Fruit fly (Drosophila melanogaster) whole organism, pupa: ENCODE data around the gene HLH3B.
A peak's percentile ranks its signal among the peaks of the same experiment; 100 is the strongest.

Source experiments
- CG10348 ChIP-seq: fragments of 200-800 bp; sonication (Bioruptor generic); IDR thresholded peaks from 2 replicates; pipeline ENCODE4 v1.3.6; 2022; ENCODE audit warnings: missing biosample characterization, missing genetic modification characterization
- CG12605 ChIP-seq: fragments of 200-800 bp; sonication (Bioruptor generic); IDR thresholded peaks from 2 replicates; pipeline ENCODE4 v1.3.6; 2022; ENCODE audit warnings: missing biosample characterization, missing genetic modification characterization
- CG13204 ChIP-seq: fragments of 200-800 bp; sonication (Bioruptor generic); optimal IDR thresholded peaks from 2 replicates; lab custom pipeline; 2018; ENCODE audit warnings: missing biosample characterization, mild to moderate bottlenecking, missing genetic modification characterization, moderate library complexity
- CG14655 ChIP-seq: fragments of 200-800 bp; sonication (Bioruptor generic); optimal IDR thresholded peaks from 3 replicates; lab custom pipeline; 2017; ENCODE audit warnings: mild to moderate bottlenecking, missing biosample characterization, missing genetic modification reagents, missing genetic modification characterization
- CG15710 ChIP-seq: fragments of 200-800 bp; sonication (Bioruptor generic); optimal IDR thresholded peaks from 2 replicates; lab custom pipeline; 2018; ENCODE audit warnings: missing biosample characterization, mild to moderate bottlenecking, missing genetic modification characterization, moderate library complexity
- CG17806 ChIP-seq: fragments of 200-800 bp; sonication (Bioruptor generic); optimal IDR thresholded peaks from 2 replicates; lab custom pipeline; 2018; ENCODE audit warnings: missing biosample characterization, mild to moderate bottlenecking, missing genetic modification characterization, moderate library complexity
- CG32121 ChIP-seq: fragments of 200-800 bp; sonication (Bioruptor generic); IDR thresholded peaks from 2 replicates; pipeline ENCODE4 v1.3.6; 2022; ENCODE audit warnings: missing biosample characterization, missing genetic modification characterization
- CG34367 ChIP-seq: fragments of 200-800 bp; sonication (Bioruptor generic); optimal IDR thresholded peaks from 2 replicates; lab custom pipeline; 2018; ENCODE audit warnings: missing biosample characterization, mild to moderate bottlenecking, missing genetic modification characterization
- CG4496 ChIP-seq: fragments of 200-800 bp; sonication (Bioruptor generic); IDR thresholded peaks from 3 replicates; pipeline ENCODE4 v1.3.6; 2022; ENCODE audit warnings: missing biosample characterization, missing genetic modification characterization
- CG8159 ChIP-seq: fragments of 200-800 bp; sonication (Bioruptor generic); optimal IDR thresholded peaks from 3 replicates; lab custom pipeline; 2018; ENCODE audit warnings: missing biosample characterization, mild to moderate bottlenecking, missing genetic modification characterization, moderate library complexity
- CG8301 ChIP-seq: fragments of 200-800 bp; sonication (Bioruptor generic); optimal IDR thresholded peaks from 2 replicates; lab custom pipeline; 2018; ENCODE audit warnings: missing biosample characterization, mild to moderate bottlenecking, missing genetic modification characterization
- CG9948 ChIP-seq: fragments of 200-800 bp; sonication (Bioruptor generic); optimal IDR thresholded peaks from 2 replicates; lab custom pipeline; 2018; ENCODE audit warnings: missing biosample characterization, mild to moderate bottlenecking, missing genetic modification characterization, moderate library complexity
- D1 ChIP-seq: fragments of 200-800 bp; sonication (Bioruptor generic); optimal IDR thresholded peaks from 2 replicates; lab custom pipeline; 2018; ENCODE audit warnings: missing biosample characterization, mild to moderate bottlenecking, missing genetic modification characterization, moderate library complexity
- EcR ChIP-seq: fragments of 200-800 bp; sonication (Bioruptor generic); optimal IDR thresholded peaks from 3 replicates; lab custom pipeline; 2019; ENCODE audit warnings: missing biosample characterization, missing genetic modification characterization, mild to moderate bottlenecking, moderate library complexity, missing genetic modification reagents
- Ets98B ChIP-seq: fragments of 200-800 bp; sonication (Bioruptor generic); IDR thresholded peaks from 2 replicates; pipeline ENCODE4 v1.3.6; 2022; ENCODE audit warnings: missing biosample characterization, missing genetic modification characterization
- Pif1A ChIP-seq: fragments of 200-800 bp; sonication (Bioruptor generic); optimal IDR thresholded peaks from 3 replicates; lab custom pipeline; 2016; ENCODE audit warnings: missing biosample characterization, missing genetic modification characterization
- Pif1B ChIP-seq: fragments of 200-800 bp; sonication (Bioruptor generic); optimal IDR thresholded peaks from 3 replicates; lab custom pipeline; 2016; ENCODE audit warnings: missing biosample characterization, missing genetic modification characterization
- Snoo ChIP-seq: fragments of 200-800 bp; sonication (Bioruptor generic); optimal IDR thresholded peaks from 3 replicates; lab custom pipeline; 2017; ENCODE audit warnings: missing biosample characterization, mild to moderate bottlenecking, missing genetic modification characterization, inconsistent platforms
- fd96Ca ChIP-seq: fragments of 200-800 bp; sonication (Bioruptor generic); IDR thresholded peaks from 3 replicates; pipeline ENCODE4 v1.3.6; 2022; ENCODE audit warnings: missing biosample characterization, missing genetic modification characterization
- gl ChIP-seq: fragments of 200-800 bp; sonication (Bioruptor generic); optimal IDR thresholded peaks from 2 replicates; lab custom pipeline; 2018; ENCODE audit warnings: missing biosample characterization, mild to moderate bottlenecking, missing genetic modification characterization
- rn ChIP-seq: fragments of 200-800 bp; sonication (Bioruptor generic); IDR thresholded peaks from 2 replicates; pipeline ENCODE4 v1.3.6; 2022; ENCODE audit warnings: missing biosample characterization, missing genetic modification characterization

HLH3B gene

dm6 chrX:2681601-2682000 lies at the start of gene HLH3B:
TSS of gene HLH3B (minus strand) at chrX:2681723.
- no peak for TF ChIP-seq gl (tag; lab: Kevin White, UChicago)
- TF ChIP-seq D1 (tag; lab: Kevin White, UChicago): no peak
- TF ChIP-seq CG32121: no peak
- no peak for TF ChIP-seq CG13204 (GFP tag; lab: Kevin White, UChicago)
- TF ChIP-seq EcR (GFP tag; lab: Kevin White, UChicago): no peak
- no peak for TF ChIP-seq fd96Ca (GFP tag; lab: Robert Waterston, UW)
- no peak for TF ChIP-seq CG10348 (GFP tag; lab: Robert Waterston, UW)
- no peak for TF ChIP-seq CG17806
- no peak for TF ChIP-seq Pif1A
- no peak for TF ChIP-seq CG14655 (GFP tag; lab: Kevin White, UChicago)
- no peak for TF ChIP-seq CG8301 (tag; lab: Kevin White, UChicago)
- no peak for TF ChIP-seq rn (GFP tag; lab: Robert Waterston, UW)
- TF ChIP-seq CG9948 (tag; lab: Kevin White, UChicago): no peak
- no peak for TF ChIP-seq CG12605 (GFP tag; lab: Robert Waterston, UW)
- TF ChIP-seq Pif1B (GFP tag; lab: Kevin White, UChicago): no peak
- TF ChIP-seq CG8159 (tag; lab: Kevin White, UChicago): no peak
- no peak for TF ChIP-seq CG4496 (GFP tag; lab: Robert Waterston, UW)

dm6 chrX:2727506-2727905 lies 46.0 kb upstream of the HLH3B start, which contains the start of gene dwg:
TSS of gene dwg (plus strand) at chrX:2727698.
- TF ChIP-seq CG12605 (GFP tag; lab: Robert Waterston, UW): no peak
- TF ChIP-seq EcR (GFP tag; lab: Kevin White, UChicago): no peak
- no peak for TF ChIP-seq D1 (tag; lab: Kevin White, UChicago)
- no peak for TF ChIP-seq CG34367
- no peak for TF ChIP-seq CG32121
- TF ChIP-seq Pif1B (GFP tag; lab: Kevin White, UChicago): no peak
- no peak for TF ChIP-seq CG8301 (tag; lab: Kevin White, UChicago)
- TF ChIP-seq CG13204 (GFP tag; lab: Kevin White, UChicago): no peak
- TF ChIP-seq CG14655 (GFP tag; lab: Kevin White, UChicago): no peak
- TF ChIP-seq Pif1A: no peak
- TF ChIP-seq CG17806: no peak
- TF ChIP-seq Ets98B: no peak
- TF ChIP-seq rn (GFP tag; lab: Robert Waterston, UW): no peak
- TF ChIP-seq fd96Ca (GFP tag; lab: Robert Waterston, UW): no peak
- TF ChIP-seq CG4496 (GFP tag; lab: Robert Waterston, UW): no peak
- TF ChIP-seq CG8159 (tag; lab: Kevin White, UChicago): no peak
- TF ChIP-seq CG10348 (GFP tag; lab: Robert Waterston, UW): no peak
- TF ChIP-seq, all 21 proteins: peak for 0

- TF ChIP-seq CG12605 (GFP tag; lab: Robert Waterston, UW): no peak
- no peak for TF ChIP-seq rn (GFP tag; lab: Robert Waterston, UW)
- TF ChIP-seq CG14655 (GFP tag; lab: Kevin White, UChicago): no peak
- TF ChIP-seq fd96Ca (GFP tag; lab: Robert Waterston, UW): no peak
- no peak for TF ChIP-seq CG10348 (GFP tag; lab: Robert Waterston, UW)
- TF ChIP-seq Ets98B: no peak
- TF ChIP-seq CG9948 (tag; lab: Kevin White, UChicago): no peak
- no peak for TF ChIP-seq CG4496 (GFP tag; lab: Robert Waterston, UW)
- TF ChIP-seq gl (tag; lab: Kevin White, UChicago): no peak
- no peak for TF ChIP-seq Snoo
- no peak for TF ChIP-seq CG32121
These were observed 44.9 kb upstream of the HLH3B start, which contains the start of gene vilya for dm6 chrX:2726420-2726819. TSS of gene vilya (plus strand) at chrX:2726678.

dm6 chrX:2720122-2720521 lies 38.6 kb upstream of the HLH3B start, which contains the start of gene CG2701:
TSS of gene CG2701 (minus strand) at chrX:2720327.
- TF ChIP-seq Pif1B (GFP tag; lab: Kevin White, UChicago) (no peak), rn (GFP tag; lab: Robert Waterston, UW) (no peak), EcR (GFP tag; lab: Kevin White, UChicago) (no peak), CG17806 (no peak), CG32121 (no peak), fd96Ca (GFP tag; lab: Robert Waterston, UW) (no peak), CG15710 (no peak), gl (tag; lab: Kevin White, UChicago) (no peak), Snoo (no peak), CG34367 (no peak), CG13204 (GFP tag; lab: Kevin White, UChicago) (no peak), CG9948 (tag; lab: Kevin White, UChicago) (no peak), CG14655 (GFP tag; lab: Kevin White, UChicago) (no peak), CG4496 (GFP tag; lab: Robert Waterston, UW) (no peak), CG10348 (GFP tag; lab: Robert Waterston, UW) (no peak), CG8159 (tag; lab: Kevin White, UChicago) (no peak), CG12605 (GFP tag; lab: Robert Waterston, UW) (no peak), D1 (tag; lab: Kevin White, UChicago) (no peak), Pif1A (no peak)

dm6 chrX:2714730-2715129 lies 33.2 kb upstream of the HLH3B start:
- TF ChIP-seq Pif1A: no peak
- peak; percentile 54; the same call in 1 of the 3 replicates for TF ChIP-seq fd96Ca (GFP tag; lab: Robert Waterston, UW)
- 0 out of 2 replicates have a peak, but pooled peaks have one; percentile 8 for TF ChIP-seq Ets98B
- 0 out of 3 replicates have a peak, but pooled peaks have one; percentile 17 for TF ChIP-seq CG4496 (GFP tag; lab: Robert Waterston, UW)

- no peak for TF ChIP-seq CG8301 (tag; lab: Kevin White, UChicago)
- no peak for TF ChIP-seq CG32121
- no peak for TF ChIP-seq Pif1B (GFP tag; lab: Kevin White, UChicago)
- no peak for TF ChIP-seq D1 (tag; lab: Kevin White, UChicago)
- no peak for TF ChIP-seq Ets98B
- TF ChIP-seq CG17806: no peak
- TF ChIP-seq CG14655 (GFP tag; lab: Kevin White, UChicago): no peak
- no peak for TF ChIP-seq CG10348 (GFP tag; lab: Robert Waterston, UW)
- no peak for TF ChIP-seq CG34367
- TF ChIP-seq EcR (GFP tag; lab: Kevin White, UChicago): no peak
These were observed 32.3 kb upstream of the HLH3B start, which contains the start of the genes CG2685 and CG2694 for dm6 chrX:2713776-2714175. TSS of gene CG2685 (minus strand) at chrX:2713960. TSS of gene CG2694 (plus strand) at chrX:2714079.
